Worm (Caenorhabditis elegans): ENCODE measurements around the gene ndub-6.

Gene ndub-6

DNA sequence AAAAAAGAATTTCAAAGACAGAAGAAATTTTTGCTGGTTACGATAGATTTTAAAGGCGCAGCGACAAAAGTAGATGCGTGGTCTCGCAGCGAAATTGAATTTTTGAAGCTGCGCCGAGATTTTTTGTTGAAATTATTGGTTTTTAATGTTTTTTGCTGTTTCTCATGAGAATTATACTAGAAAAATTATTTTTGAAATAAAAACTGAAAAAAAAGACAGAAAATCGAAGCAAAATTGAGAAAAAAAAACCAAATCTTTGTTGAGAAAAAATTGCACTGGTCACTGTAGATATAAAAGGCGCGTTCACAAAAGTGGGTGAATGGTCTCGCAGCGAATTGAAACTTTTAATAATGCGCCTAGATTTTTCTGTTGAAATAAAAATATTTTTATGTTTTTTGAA lies 43.4 kb downstream of the ndub-6 start (continued):
- peak; percentile 95 for TF ChIP-seq F33H1.4 (GFP tag; IDR thresholded peaks at IDR 0.05)
- TF ChIP-seq chd-7 (tag; optimal IDR thresholded peaks at IDR 0.05), result no peak
- peak; percentile 49 for TF ChIP-seq efl-1 (GFP tag; optimal IDR thresholded peaks at IDR 0.05)
- TF ChIP-seq dpff-1 (tag; optimal IDR thresholded peaks at IDR 0.05), result no peak
- no peak for TF ChIP-seq snpc-1.1 (tag; optimal IDR thresholded peaks at IDR 0.05; ENCODE audit: insufficient read depth)
- TF ChIP-seq tbp1 (GFP tag; optimal IDR thresholded peaks at IDR 0.05), result peak; percentile 43
- TF ChIP-seq hmg-1.2 (GFP tag; IDR thresholded peaks at IDR 0.05), result no peak
- peak; percentile 95 for TF ChIP-seq madf-6 (GFP tag; IDR thresholded peaks at IDR 0.05)
- TF ChIP-seq tlf-1 (GFP tag; optimal IDR thresholded peaks at IDR 0.05), result peak; percentile 41
- TF ChIP-seq ceh-27 (GFP tag; optimal IDR thresholded peaks at IDR 0.05), result no peak
- no peak for TF ChIP-seq Y53F4B.3 (GFP tag; IDR thresholded peaks at IDR 0.05)
- no peak for TF ChIP-seq tbx-9 (tag; optimal IDR thresholded peaks at IDR 0.05; ENCODE audit: borderline replicate concordance)
- TF ChIP-seq D2030.7 (GFP tag; IDR thresholded peaks at IDR 0.05), result peak; percentile 74
- no peak for TF ChIP-seq ztf-18 (tag; optimal IDR thresholded peaks at IDR 0.05)
- TF ChIP-seq pbrm-1 (GFP tag; IDR thresholded peaks at IDR 0.05), result peak; percentile 48; the same call in 1 of the 2 replicates
- TF ChIP-seq hsf-1 (GFP tag; IDR thresholded peaks at IDR 0.05), result no peak
- TF ChIP-seq ekl-4 (GFP tag; IDR thresholded peaks at IDR 0.05), result 0 out of 2 replicates have a peak, but pooled peaks have one; percentile 33
- no peak for TF ChIP-seq Y95B8A.8 (GFP tag; IDR thresholded peaks at IDR 0.05)
- no peak for TF ChIP-seq T26A5.8 (tag; optimal IDR thresholded peaks at IDR 0.05)
- TF ChIP-seq F52B5.7 (tag; optimal IDR thresholded peaks at IDR 0.05), result no peak
- no peak for TF ChIP-seq egl-18 (GFP tag; IDR thresholded peaks at IDR 0.05)
- TF ChIP-seq sea-2 (GFP tag; IDR thresholded peaks at IDR 0.05), result no peak
- TF ChIP-seq F39B2.1 (GFP tag; IDR thresholded peaks at IDR 0.05), result no peak
- peak; percentile 95 for TF ChIP-seq madf-8 (GFP tag; conservative IDR thresholded peaks at IDR 0.05)
- no peak for TF ChIP-seq akir-1 (GFP tag; optimal IDR thresholded peaks at IDR 0.05)
- TF ChIP-seq F57C9.4 (tag; optimal IDR thresholded peaks at IDR 0.05), result no peak
- peak; percentile 98 for TF ChIP-seq lsl-1 (GFP tag; optimal IDR thresholded peaks at IDR 0.05)
- TF ChIP-seq ztf-6 (GFP tag; IDR thresholded peaks at IDR 0.05), result no peak
- TF ChIP-seq ztf-22 (GFP tag; optimal IDR thresholded peaks at IDR 0.05), result no peak
- peak; percentile 25 for TF ChIP-seq snpc-3.4 (tag; optimal IDR thresholded peaks at IDR 0.05)
- TF ChIP-seq dpl-1 (GFP tag; optimal IDR thresholded peaks at IDR 0.05), result no peak
- no peak for TF ChIP-seq snpc-4 (GFP tag; optimal IDR thresholded peaks at IDR 0.05)
- TF ChIP-seq snpc-4 (tag; optimal IDR thresholded peaks at IDR 0.05), result peak in 3 of 4 experiments; percentile 0 to 70 (median 17)
- no peak for TF ChIP-seq C17E4.6 (GFP tag; IDR thresholded peaks at IDR 0.05)
- TF ChIP-seq him-1 (tag; optimal IDR thresholded peaks at IDR 0.05), result peak; percentile 76
- TF ChIP-seq nfya-1 (tag; optimal IDR thresholded peaks at IDR 0.05; ENCODE audit: borderline replicate concordance, insufficient read depth), result no peak
- peak; percentile 75 for TF ChIP-seq ceh-91 (GFP tag; IDR thresholded peaks at IDR 0.05)
- peak; percentile 7 for TF ChIP-seq athp-1 (tag; optimal IDR thresholded peaks at IDR 0.05)

ce11 chrIV:11697514-11697913 lies 45.3 kb downstream of the ndub-6 start:
- TF ChIP-seq him-1 (tag; optimal IDR thresholded peaks at IDR 0.05) (no peak), die-1 (tag; optimal IDR thresholded peaks at IDR 0.05) (no peak)

Measured in whole organism, young adult.